Fruit fly (Drosophila melanogaster) whole organism, embryonic: Measurements from ENCODE around the gene eEF1alpha2.

Experiments
- ATbp ChIP-seq: fragments of 200-800 bp; sonication (Bioruptor generic); optimal IDR thresholded peaks from 2 replicates; lab custom pipeline; 2017; ENCODE audit warnings: missing biosample characterization, mild to moderate bottlenecking, missing genetic modification characterization, missing genetic modification reagents
- Abd-B ChIP-seq: fragments of 200-800 bp; sonication (Bioruptor generic); optimal IDR thresholded peaks from 2 replicates; lab custom pipeline; 2018; ENCODE audit warnings: missing biosample characterization, mild to moderate bottlenecking, missing genetic modification characterization, moderate library complexity
- Aef1 ChIP-seq: fragments of 200-800 bp; sonication (Bioruptor generic); IDR thresholded peaks from 3 replicates; pipeline ENCODE4 v1.3.6; 2022; ENCODE audit warnings: missing biosample characterization, missing genetic modification characterization
- Bdp1 ChIP-seq: fragments of 200-800 bp; sonication (Bioruptor generic); optimal IDR thresholded peaks from 3 replicates; lab custom pipeline; 2016; ENCODE audit warnings: missing biosample characterization, missing genetic modification characterization
- Blimp-1 ChIP-seq: fragments of 200-800 bp; sonication (Bioruptor generic); optimal IDR thresholded peaks from 3 replicates; lab custom pipeline; 2018; ENCODE audit warnings: missing biosample characterization, missing genetic modification characterization, mild to moderate bottlenecking, moderate library complexity, missing genetic modification reagents
- CG10979 ChIP-seq: fragments of 200-800 bp; sonication (Bioruptor generic); optimal IDR thresholded peaks from 2 replicates; lab custom pipeline; 2018; ENCODE audit warnings: missing biosample characterization, mild to moderate bottlenecking, missing genetic modification characterization, moderate library complexity
- CG11085 ChIP-seq: fragments of 200-800 bp; sonication (Bioruptor generic); IDR thresholded peaks from 2 replicates; pipeline ENCODE4 v1.3.6; 2022; ENCODE audit warnings: missing biosample characterization, missing genetic modification characterization
- CG11696 ChIP-seq: fragments of 200-800 bp; sonication (Bioruptor generic); IDR thresholded peaks from 2 replicates; pipeline ENCODE4 v1.3.6; 2022; ENCODE audit warnings: missing biosample characterization, missing genetic modification characterization
- CG11723 ChIP-seq: fragments of 200-800 bp; sonication (Bioruptor generic); optimal IDR thresholded peaks from 2 replicates; lab custom pipeline; 2017; ENCODE audit warnings: missing biosample characterization, mild to moderate bottlenecking, missing genetic modification characterization
- CG12391 ChIP-seq: fragments of 200-800 bp; sonication (Bioruptor generic); optimal IDR thresholded peaks from 3 replicates; lab custom pipeline; 2018; ENCODE audit warnings: missing biosample characterization, mild to moderate bottlenecking, missing genetic modification characterization, moderate library complexity
- CG14710 ChIP-seq: fragments of 200-800 bp; sonication (Bioruptor generic); optimal IDR thresholded peaks from 3 replicates; lab custom pipeline; 2019; ENCODE audit warnings: missing biosample characterization, mild to moderate bottlenecking, missing genetic modification characterization, moderate library complexity
- CG14860 ChIP-seq: fragments of 200-800 bp; sonication (Bioruptor generic); IDR thresholded peaks from 3 replicates; pipeline ENCODE4 v1.3.6; 2022; ENCODE audit warnings: missing biosample characterization, missing genetic modification characterization; ENCODE audit not compliant: partially characterized antibody
- CG15696 ChIP-seq: fragments of 200-800 bp; sonication (Bioruptor generic); optimal IDR thresholded peaks from 2 replicates; lab custom pipeline; 2019; ENCODE audit warnings: missing biosample characterization, mild to moderate bottlenecking, missing genetic modification characterization, moderate library complexity
- CG18619 ChIP-seq: fragments of 200-800 bp; sonication (Bioruptor generic); optimal IDR thresholded peaks from 3 replicates; lab custom pipeline; 2017; ENCODE audit warnings: missing biosample characterization, mild to moderate bottlenecking, missing genetic modification characterization
- CG2202 ChIP-seq: fragments of 200-800 bp; sonication (Bioruptor generic); optimal IDR thresholded peaks from 2 replicates; lab custom pipeline; 2018; ENCODE audit warnings: missing biosample characterization, mild to moderate bottlenecking, missing genetic modification characterization
- CG31365 ChIP-seq: fragments of 200-800 bp; sonication (Bioruptor generic); optimal IDR thresholded peaks from 2 replicates; lab custom pipeline; 2018; ENCODE audit warnings: missing biosample characterization, mild to moderate bottlenecking, missing genetic modification characterization
- CG31441 ChIP-seq: fragments of 200-800 bp; sonication (Bioruptor generic); IDR thresholded peaks from 2 replicates; pipeline ENCODE4 v1.3.6; 2022; ENCODE audit warnings: missing biosample characterization, missing genetic modification characterization
- CG33557 ChIP-seq: fragments of 200-800 bp; sonication (Bioruptor generic); optimal IDR thresholded peaks from 2 replicates; lab custom pipeline; 2019; ENCODE audit warnings: missing biosample characterization, mild to moderate bottlenecking, missing genetic modification characterization, moderate library complexity
- CG34224 ChIP-seq: fragments of 200-800 bp; sonication (Bioruptor generic); IDR thresholded peaks from 3 replicates; pipeline ENCODE4 v1.3.6; 2022; ENCODE audit warnings: missing biosample characterization, missing genetic modification characterization; ENCODE audit not compliant: partially characterized antibody
- CG6254 ChIP-seq: fragments of 200-800 bp; sonication (Bioruptor generic); optimal IDR thresholded peaks from 3 replicates; lab custom pipeline; 2017; ENCODE audit warnings: mild to moderate bottlenecking, missing biosample characterization, missing genetic modification reagents, missing genetic modification characterization
- CG7556 ChIP-seq: fragments of 200-800 bp; sonication (Bioruptor generic); optimal IDR thresholded peaks from 2 replicates; lab custom pipeline; 2017; ENCODE audit warnings: missing biosample characterization, mild to moderate bottlenecking, missing genetic modification characterization
- CG7839 ChIP-seq: fragments of 200-800 bp; sonication (Bioruptor generic); optimal IDR thresholded peaks from 3 replicates; lab custom pipeline; 2018; ENCODE audit warnings: missing biosample characterization, mild to moderate bottlenecking, missing genetic modification characterization, moderate library complexity
- CG8388 ChIP-seq: fragments of 200-800 bp; sonication (Bioruptor generic); optimal IDR thresholded peaks from 2 replicates; lab custom pipeline; 2019; ENCODE audit warnings: missing biosample characterization, mild to moderate bottlenecking, missing genetic modification characterization, moderate library complexity
- CG9727 ChIP-seq: fragments of 200-800 bp; sonication (Bioruptor generic); optimal IDR thresholded peaks from 3 replicates; lab custom pipeline; 2017; ENCODE audit warnings: missing biosample characterization, mild to moderate bottlenecking, missing genetic modification characterization
- D19A ChIP-seq: fragments of 200-800 bp; optimal IDR thresholded peaks from 3 replicates; lab custom pipeline; 2019; ENCODE audit warnings: missing biosample characterization, mild to moderate bottlenecking, missing genetic modification characterization, moderate library complexity
- D19B ChIP-seq: fragments of 200-800 bp; sonication (Bioruptor generic); optimal IDR thresholded peaks from 2 replicates; lab custom pipeline; 2017; ENCODE audit warnings: missing biosample characterization, mild to moderate bottlenecking, missing genetic modification characterization
- Ets65A ChIP-seq: fragments of 200-800 bp; sonication (Bioruptor generic); peaks from one replicate; lab custom pipeline; 2016; ENCODE audit warnings: missing biosample characterization, missing genetic modification characterization
- NC2β ChIP-seq: fragments of 200-800 bp; sonication (Bioruptor generic); optimal IDR thresholded peaks from 2 replicates; lab custom pipeline; 2016; ENCODE audit warnings: missing biosample characterization, missing genetic modification characterization
- Six4 ChIP-seq: fragments of 200-800 bp; sonication (Bioruptor generic); optimal IDR thresholded peaks from 2 replicates; lab custom pipeline; 2016; ENCODE audit warnings: missing biosample characterization, missing genetic modification characterization
- Sox100B ChIP-seq: fragments of 200-800 bp; sonication (Bioruptor generic); optimal IDR thresholded peaks from 3 replicates; lab custom pipeline; 2018; ENCODE audit warnings: missing biosample characterization, mild to moderate bottlenecking, missing genetic modification characterization
- Usf ChIP-seq: fragments of 200-800 bp; sonication (Bioruptor generic); optimal IDR thresholded peaks from 2 replicates; lab custom pipeline; 2017; ENCODE audit warnings: missing genotype, missing biosample characterization, missing genetic modification characterization
- ab ChIP-seq: fragments of 200-800 bp; sonication (Bioruptor generic); optimal IDR thresholded peaks from 2 replicates; lab custom pipeline; 2016; ENCODE audit warnings: missing biosample characterization, missing genetic modification characterization
- bsh ChIP-seq, 2 experiments: fragments of 200-800 bp; sonication (Bioruptor generic); optimal IDR thresholded peaks; 2 replicates each; lab custom pipeline; 2017 to 2018; ENCODE audit warnings: mild to moderate bottlenecking in 2 of 2, missing biosample characterization in 2 of 2, missing genetic modification characterization in 2 of 2, moderate library complexity in 1 of 2
- chif ChIP-seq, 2 experiments: fragments of 200-800 bp; sonication (Bioruptor generic); optimal IDR thresholded peaks; 3 replicates each; lab custom pipeline; 2016; ENCODE audit warnings: missing biosample characterization in 2 of 2, missing genetic modification characterization in 2 of 2
- crol ChIP-seq: fragments of 200-800 bp; sonication (Bioruptor generic); IDR thresholded peaks from 2 replicates; pipeline ENCODE4 v1.3.6; 2022; ENCODE audit warnings: missing biosample characterization, missing genetic modification characterization
- fd96Cb ChIP-seq: fragments of 200-800 bp; sonication (Bioruptor generic); optimal IDR thresholded peaks from 2 replicates; lab custom pipeline; 2018; ENCODE audit warnings: missing biosample characterization, mild to moderate bottlenecking, missing genetic modification characterization, moderate library complexity
- gem ChIP-seq: fragments of 200-800 bp; sonication (Bioruptor generic); optimal IDR thresholded peaks from 2 replicates; lab custom pipeline; 2019; ENCODE audit warnings: missing biosample characterization, mild to moderate bottlenecking, missing genetic modification characterization, moderate library complexity
- grau ChIP-seq: fragments of 200-800 bp; optimal IDR thresholded peaks from 3 replicates; lab custom pipeline; 2019; ENCODE audit warnings: missing biosample characterization, mild to moderate bottlenecking, missing genetic modification characterization, moderate library complexity
- lilli ChIP-seq: fragments of 200-800 bp; sonication (Bioruptor generic); optimal IDR thresholded peaks from 3 replicates; lab custom pipeline; 2016; ENCODE audit warnings: missing biosample characterization, missing genetic modification characterization
- lola ChIP-seq, 3 experiments: fragments of >200 bp in 2 of 3; fragments of 200-800 bp in 1 of 3; sonication (Bioruptor generic) in 1 of 3; optimal IDR thresholded peaks; 2 replicates each; lab custom pipeline; 2017 to 2019; ENCODE audit warnings: missing biosample characterization in 3 of 3, missing genetic modification characterization in 3 of 3, mild to moderate bottlenecking in 1 of 3, moderate library complexity in 1 of 3
- maf-S ChIP-seq: fragments of 200-800 bp; sonication (Bioruptor generic); optimal IDR thresholded peaks from 2 replicates; lab custom pipeline; 2016; ENCODE audit warnings: missing biosample characterization, missing genetic modification characterization
- nmo ChIP-seq: fragments of 200-800 bp; sonication (Bioruptor generic); optimal IDR thresholded peaks from 2 replicates; lab custom pipeline; 2018; ENCODE audit warnings: missing biosample characterization, mild to moderate bottlenecking, missing genetic modification characterization, moderate library complexity
- pb ChIP-seq: fragments of 200-800 bp; sonication (Bioruptor generic); optimal IDR thresholded peaks from 3 replicates; lab custom pipeline; 2016; ENCODE audit warnings: missing biosample characterization, missing genetic modification characterization
- phol ChIP-seq: fragments of 200-800 bp; sonication (Bioruptor generic); optimal IDR thresholded peaks from 3 replicates; lab custom pipeline; 2018; ENCODE audit warnings: missing biosample characterization, mild to moderate bottlenecking, missing genetic modification characterization, moderate library complexity
- sc ChIP-seq, 3 experiments: fragments of >200 bp in 2 of 3; fragments of 200-800 bp in 1 of 3; sonication (Bioruptor generic) in 1 of 3; optimal IDR thresholded peaks; 2 replicates in 2 of 3; 3 replicates in 1 of 3; lab custom pipeline; 2017; ENCODE audit warnings: mild to moderate bottlenecking in 1 of 3, missing biosample characterization in 1 of 3, missing genetic modification characterization in 1 of 3, missing genetic modification reagents in 1 of 3
- scrt ChIP-seq: fragments of 200-800 bp; sonication (Bioruptor generic); optimal IDR thresholded peaks from 2 replicates; lab custom pipeline; 2018; ENCODE audit warnings: missing biosample characterization, mild to moderate bottlenecking, missing genetic modification characterization, moderate library complexity
- sens ChIP-seq: fragments of 200-800 bp; sonication (Bioruptor generic); peaks from one replicate; lab custom pipeline; 2016; ENCODE audit warnings: missing biosample characterization, missing genetic modification characterization
- slp2 ChIP-seq: fragments of 200-800 bp; sonication (Bioruptor generic); optimal IDR thresholded peaks from 2 replicates; lab custom pipeline; 2016; ENCODE audit warnings: missing biosample characterization, missing genetic modification characterization
- trem ChIP-seq: fragments of 200-800 bp; optimal IDR thresholded peaks from 3 replicates; lab custom pipeline; 2019; ENCODE audit warnings: missing biosample characterization, mild to moderate bottlenecking, missing genetic modification characterization, moderate library complexity

Gene eEF1alpha2

dm6 chr3R:31689727-31690126 lies 48.5 kb upstream of the eEF1alpha2 start (continued):
- TF ChIP-seq CG14860 (GFP tag; lab: Robert Waterston, UW), result no peak
- TF ChIP-seq chif (GFP tag; optimal IDR thresholded peaks at IDR 0.05; lab: Kevin White, UChicago), result peak in 1 of 2 experiments; percentile 9
- TF ChIP-seq scrt (GFP tag; lab: Kevin White, UChicago), result peak; percentile 14
- peak; percentile 23 for TF ChIP-seq CG7556 (GFP tag; lab: Kevin White, UChicago)
- TF ChIP-seq pb (GFP tag; lab: Kevin White, UChicago), result no peak
- TF ChIP-seq CG31441 (GFP tag; lab: Robert Waterston, UW), result peak; percentile 35; the same call in 1 of the 2 replicates
- TF ChIP-seq Usf (GFP tag; lab: Kevin White, UChicago), result peak; percentile 2
- no peak for TF ChIP-seq CG11696 (GFP tag; lab: Robert Waterston, UW)
- TF ChIP-seq D19B, result no peak
- peak; percentile 2 for TF ChIP-seq Blimp-1 (GFP tag; lab: Kevin White, UChicago)
- TF ChIP-seq CG12391 (tag; lab: Kevin White, UChicago), result peak; percentile 14
- TF ChIP-seq Sox100B (GFP tag; lab: Kevin White, UChicago), result peak; percentile 3
- no peak for TF ChIP-seq ab (GFP tag; lab: Kevin White, UChicago)
- peak; percentile 42 for TF ChIP-seq CG14710 (tag; lab: Kevin White, UChicago)
- TF ChIP-seq CG33557 (GFP tag; lab: Kevin White, UChicago), result peak; percentile 23
- TF ChIP-seq crol, result no peak; the same call in 1 of the 2 replicates
- peak; percentile 30 for TF ChIP-seq grau (tag; lab: Kevin White, UChicago)
- peak; percentile 3 for TF ChIP-seq CG7839 (tag; lab: Kevin White, UChicago)
- TF ChIP-seq lilli, result peak; percentile 9
- peak; percentile 56 for TF ChIP-seq gem (tag; lab: Kevin White, UChicago)
- peak in 1 of 3 experiments; percentile 72 for TF ChIP-seq lola (GFP tag; optimal IDR thresholded peaks at IDR 0.05; lab: Kevin White, UChicago)
- TF ChIP-seq CG11723, result no peak
- no peak for TF ChIP-seq Bdp1 (GFP tag; lab: Kevin White, UChicago)
- TF ChIP-seq fd96Cb (tag; lab: Kevin White, UChicago), result peak; percentile 31
- TF ChIP-seq CG8388 (GFP tag; lab: Kevin White, UChicago), result peak; percentile 17
- TF ChIP-seq nmo, result peak; percentile 47
- no peak for TF ChIP-seq CG11085 (GFP tag; lab: Robert Waterston, UW)
- peak; percentile 10 for TF ChIP-seq NC2β (GFP tag; lab: Kevin White, UChicago)
- TF ChIP-seq CG10979 (tag; lab: Kevin White, UChicago), result peak; percentile 70
- TF ChIP-seq phol (tag; lab: Kevin White, UChicago), result peak; percentile 54
- peak; percentile 82 for TF ChIP-seq sens (GFP tag; lab: Kevin White, UChicago)
- peak; percentile 12 for TF ChIP-seq CG6254 (GFP tag; lab: Kevin White, UChicago)
- peak; percentile 13 for TF ChIP-seq trem (tag; lab: Kevin White, UChicago)
- no peak for TF ChIP-seq CG34224
- TF ChIP-seq slp2 (GFP tag; lab: Kevin White, UChicago), result no peak
- TF ChIP-seq ATbp, result peak; percentile 13
- TF ChIP-seq Ets65A (GFP tag; lab: Kevin White, UChicago), result peak; percentile 69
- peak; percentile 31 for TF ChIP-seq D19A (tag; lab: Kevin White, UChicago)
- no peak for TF ChIP-seq Aef1 (GFP tag; lab: Robert Waterston, UW)
- TF ChIP-seq CG31365 (tag; lab: Kevin White, UChicago), result no peak
- TF ChIP-seq bsh (GFP tag; optimal IDR thresholded peaks at IDR 0.05; lab: Kevin White, UChicago), result peak; percentile 1 to 77
- TF ChIP-seq CG18619 (GFP tag; lab: Kevin White, UChicago), result no peak
- no peak for TF ChIP-seq maf-S
- no peak for TF ChIP-seq sc (optimal IDR thresholded peaks at IDR 0.05; lab: Kevin White, UChicago)
- peak; percentile 17 for TF ChIP-seq sc (GFP tag; optimal IDR thresholded peaks at IDR 0.05; lab: Kevin White, UChicago)
- TF ChIP-seq CG15696, result peak; percentile 19
- peak; percentile 57 for TF ChIP-seq CG9727 (GFP tag; lab: Kevin White, UChicago)
- peak; percentile 25 for TF ChIP-seq CG2202
- TF ChIP-seq Abd-B (GFP tag; lab: Kevin White, UChicago), result no peak
- no peak for TF ChIP-seq Six4 (GFP tag; lab: Kevin White, UChicago)
